Fruit fly (Drosophila melanogaster): ENCODE results near the gene rg.

rg gene

DNA sequence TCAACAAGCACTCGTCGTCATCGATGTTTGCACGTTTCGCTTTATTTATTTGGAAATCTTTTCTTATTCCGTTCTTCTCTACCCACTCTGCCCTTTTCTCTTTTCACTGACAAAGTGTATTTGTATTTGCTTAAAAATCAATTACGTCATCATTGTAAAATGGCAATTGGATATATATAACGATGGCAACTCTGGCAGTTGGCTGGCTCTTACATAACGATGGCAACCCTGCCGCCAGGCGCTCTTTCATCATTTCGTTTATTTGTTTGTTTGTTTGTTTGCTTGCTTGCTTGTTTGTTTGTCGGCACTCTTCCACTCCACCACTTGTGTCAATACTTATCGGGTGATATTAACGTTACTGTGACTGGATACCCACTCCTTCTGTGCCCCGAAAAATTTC is 82.6 kb downstream of the rg start:
- TF ChIP-seq CG18476 (GFP tag; optimal IDR thresholded peaks at IDR 0.05) (no peak), dm (GFP tag; optimal IDR thresholded peaks at IDR 0.05) (no peak), CG15696 (tag; optimal IDR thresholded peaks at IDR 0.05) (peak; percentile 13), BEAF-32 (GFP tag; optimal IDR thresholded peaks at IDR 0.05) (no peak), jigr1 (GFP tag; IDR thresholded peaks at IDR 0.05) (no peak), slou (GFP tag; optimal IDR thresholded peaks at IDR 0.05) (no peak), Pdp1 (GFP tag; optimal IDR thresholded peaks at IDR 0.05) (peak in 1 of 2 experiments; percentile 65), stwl (tag; optimal IDR thresholded peaks at IDR 0.05) (peak; percentile 59), Atf3 (GFP tag; optimal IDR thresholded peaks at IDR 0.05) (no peak), Xrp1 (GFP tag; IDR thresholded peaks at IDR 0.05) (peak; percentile 20; the same call in 1 of the 2 replicates), nmo (GFP tag; optimal IDR thresholded peaks at IDR 0.05) (no peak)

- TF ChIP-seq vvl (GFP tag; IDR thresholded peaks at IDR 0.05) = no peak
- TF ChIP-seq Dip3 (GFP tag; optimal IDR thresholded peaks at IDR 0.05) = no peak
- TF ChIP-seq CG9817 (tag; optimal IDR thresholded peaks at IDR 0.05) = no peak
- no peak for TF ChIP-seq cato (GFP tag; optimal IDR thresholded peaks at IDR 0.05; ENCODE audit: borderline replicate concordance)
Measured at dm6 chrX:5182269-5182668, 96.7 kb downstream of the rg start, which contains the start of gene CG5062. Gene CG5062, minus strand, starts transcription at chrX:5182369.

DNA sequence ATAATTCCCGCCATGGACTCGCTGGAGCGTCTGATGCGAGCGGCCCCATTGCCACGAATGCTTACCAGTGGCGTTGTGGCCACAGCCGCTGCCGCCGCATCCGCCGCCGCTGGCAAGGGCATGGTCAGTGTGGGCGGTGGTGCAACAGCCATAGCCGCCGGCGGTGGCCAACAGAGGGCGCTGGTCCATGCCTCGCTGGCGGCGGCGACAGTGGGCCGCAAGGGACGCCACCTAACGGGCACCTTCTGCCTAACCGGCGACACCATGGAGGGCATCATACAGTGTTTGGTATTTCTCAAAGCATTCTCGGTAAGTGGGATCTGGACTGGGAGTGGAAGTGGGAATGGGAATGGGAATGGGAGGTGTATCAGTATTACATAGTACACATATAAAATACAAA is 101.6 kb downstream of the rg start:
- TF ChIP-seq CTCF (GFP tag; optimal IDR thresholded peaks at IDR 0.05) = peak; percentile 86
- TF ChIP-seq nau (GFP tag; optimal IDR thresholded peaks at IDR 0.05) = no peak
- TF ChIP-seq CG4730 (GFP tag; IDR thresholded peaks at IDR 0.05) = no peak

DNA sequence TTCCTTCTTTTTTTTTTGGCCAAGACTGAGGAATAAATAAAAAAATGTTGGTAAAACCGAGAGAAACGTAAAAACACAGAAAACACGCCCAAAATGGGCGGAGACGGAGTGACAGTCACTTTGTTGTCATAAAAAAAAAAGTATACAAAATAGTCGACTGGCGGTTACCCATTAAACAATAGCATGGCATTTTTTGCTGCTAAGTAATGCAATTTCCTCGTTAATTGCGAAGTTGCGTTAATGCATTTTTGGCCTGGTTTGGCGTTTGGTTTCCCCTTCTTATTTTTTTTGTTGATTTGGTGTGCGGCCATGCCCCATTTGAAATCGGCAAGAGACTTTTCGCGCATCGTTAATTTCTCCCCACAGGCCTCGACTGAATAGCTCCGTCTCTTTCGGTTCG is 103.8 kb downstream of the rg start:
- no peak for TF ChIP-seq CG11398 (GFP tag; optimal IDR thresholded peaks at IDR 0.05)
- peak; percentile 15 for TF ChIP-seq D19B (GFP tag; optimal IDR thresholded peaks at IDR 0.05)

- no peak for TF ChIP-seq CG16863 (GFP tag; optimal IDR thresholded peaks at IDR 0.05)
- no peak for TF ChIP-seq CG17568 (GFP tag; optimal IDR thresholded peaks at IDR 0.05)
- TF ChIP-seq zf30C (GFP tag; optimal IDR thresholded peaks at IDR 0.05) = no peak
- TF ChIP-seq CG11398 (GFP tag; optimal IDR thresholded peaks at IDR 0.05) = no peak
- TF ChIP-seq gsb (GFP tag; IDR thresholded peaks at IDR 0.05) = no peak
- no peak for TF ChIP-seq chif (GFP tag; optimal IDR thresholded peaks at IDR 0.05)
- TF ChIP-seq CG6813 (GFP tag; optimal IDR thresholded peaks at IDR 0.05) = no peak
- TF ChIP-seq CG7839 (tag; optimal IDR thresholded peaks at IDR 0.05) = peak; percentile 9
- TF ChIP-seq sens (GFP tag) = peak; percentile 51
- TF ChIP-seq dmrt99B (tag; optimal IDR thresholded peaks at IDR 0.05) = peak; percentile 27
- TF ChIP-seq pnt (GFP tag; optimal IDR thresholded peaks at IDR 0.05) = no peak
- no peak for TF ChIP-seq CG4854 (GFP tag; optimal IDR thresholded peaks at IDR 0.05)
- TF ChIP-seq MESR4 (GFP tag; optimal IDR thresholded peaks at IDR 0.05) = no peak
- no peak for TF ChIP-seq Eip74EF (GFP tag; optimal IDR thresholded peaks at IDR 0.05)
- no peak for TF ChIP-seq gro (GFP tag; optimal IDR thresholded peaks at IDR 0.05)
- no peak for TF ChIP-seq CG1233 (GFP tag; optimal IDR thresholded peaks at IDR 0.05)
- peak; percentile 2 for TF ChIP-seq CG11504 (tag; optimal IDR thresholded peaks at IDR 0.05)
- no peak for TF ChIP-seq CG13287 (GFP tag; IDR thresholded peaks at IDR 0.05; ENCODE audit: partially characterized antibody)
- no peak for TF ChIP-seq CG6765 (GFP tag; optimal IDR thresholded peaks at IDR 0.05)
- no peak for TF ChIP-seq CG8944 (GFP tag; optimal IDR thresholded peaks at IDR 0.05)
- no peak for TF ChIP-seq unc-4 (GFP tag; IDR thresholded peaks at IDR 0.05; ENCODE audit: partially characterized antibody)
- TF ChIP-seq cwo (GFP tag; optimal IDR thresholded peaks at IDR 0.05) = no peak
- no peak for TF ChIP-seq Oli (tag; optimal IDR thresholded peaks at IDR 0.05)
- no peak for TF ChIP-seq Dll (GFP tag; IDR thresholded peaks at IDR 0.05; ENCODE audit: partially characterized antibody)
Measured at dm6 chrX:5203674-5204073, 118.1 kb downstream of the rg start.

Measured in whole organism, embryonic.